Fruit fly (Drosophila melanogaster) whole organism, embryonic: ENCODE data around the gene CG13928.
A peak's percentile ranks its signal among the peaks of the same experiment; 100 is the strongest.

Experiments used
- Asciz ChIP-seq: fragments of 200-800 bp; sonication (Bioruptor generic); optimal IDR thresholded peaks from 2 replicates; lab custom pipeline; 2017; ENCODE audit warnings: missing biosample characterization, mild to moderate bottlenecking, missing genetic modification characterization, missing genetic modification reagents
- Blimp-1 ChIP-seq: fragments of 200-800 bp; sonication (Bioruptor generic); optimal IDR thresholded peaks from 3 replicates; lab custom pipeline; 2018; ENCODE audit warnings: missing biosample characterization, missing genetic modification characterization, mild to moderate bottlenecking, moderate library complexity, missing genetic modification reagents
- CG10462 ChIP-seq: fragments of 200-800 bp; sonication (Bioruptor generic); optimal IDR thresholded peaks from 2 replicates; lab custom pipeline; 2016; ENCODE audit warnings: missing biosample characterization, missing genetic modification characterization
- CG10959 ChIP-seq: fragments of 200-800 bp; sonication (Bioruptor generic); IDR thresholded peaks from 2 replicates; pipeline ENCODE4 v1.3.6; 2022; ENCODE audit warnings: missing biosample characterization, missing genetic modification characterization
- CG11085 ChIP-seq: fragments of 200-800 bp; sonication (Bioruptor generic); IDR thresholded peaks from 2 replicates; pipeline ENCODE4 v1.3.6; 2022; ENCODE audit warnings: missing biosample characterization, missing genetic modification characterization
- CG12104 ChIP-seq: fragments of 200-800 bp; sonication (Bioruptor generic); optimal IDR thresholded peaks from 3 replicates; lab custom pipeline; 2016; ENCODE audit warnings: missing biosample characterization, missing genetic modification characterization
- CG12219 ChIP-seq: fragments of 200-800 bp; sonication (Bioruptor generic); optimal IDR thresholded peaks from 3 replicates; lab custom pipeline; 2018; ENCODE audit warnings: missing biosample characterization, mild to moderate bottlenecking, missing genetic modification characterization
- CG13624 ChIP-seq: fragments of 200-800 bp; sonication (Bioruptor generic); optimal IDR thresholded peaks from 2 replicates; lab custom pipeline; 2016; ENCODE audit warnings: missing biosample characterization, missing genetic modification characterization
- CG15514 ChIP-seq: fragments of 200-800 bp; sonication (Bioruptor generic); optimal IDR thresholded peaks from 3 replicates; lab custom pipeline; 2017; ENCODE audit warnings: missing biosample characterization, missing genetic modification characterization, mild to moderate bottlenecking, moderate library complexity, missing genetic modification reagents
- CG30020 ChIP-seq: fragments of 200-800 bp; optimal IDR thresholded peaks from 2 replicates; lab custom pipeline; 2019; ENCODE audit warnings: missing biosample characterization, mild to moderate bottlenecking, missing genetic modification characterization, moderate library complexity
- CG32767 ChIP-seq: fragments of 200-800 bp; sonication (Bioruptor generic); IDR thresholded peaks from 2 replicates; pipeline ENCODE4 v1.3.6; 2022; ENCODE audit warnings: missing biosample characterization, missing genetic modification characterization
- CG32772 ChIP-seq: fragments of 200-800 bp; sonication (Bioruptor generic); IDR thresholded peaks from 2 replicates; pipeline ENCODE4 v1.3.6; 2022; ENCODE audit warnings: missing biosample characterization, missing genetic modification characterization
- CG3281 ChIP-seq: fragments of 200-800 bp; sonication (Bioruptor generic); optimal IDR thresholded peaks from 3 replicates; lab custom pipeline; 2017; ENCODE audit warnings: missing biosample characterization, mild to moderate bottlenecking, missing genetic modification characterization
- CG4360 ChIP-seq: fragments of 200-800 bp; sonication (Bioruptor generic); IDR thresholded peaks from 2 replicates; pipeline ENCODE4 v1.3.6; 2022; ENCODE audit warnings: missing biosample characterization, missing genetic modification characterization
- CG4424 ChIP-seq: fragments of 200-800 bp; sonication (Bioruptor generic); optimal IDR thresholded peaks from 3 replicates; lab custom pipeline; 2016; ENCODE audit warnings: missing biosample characterization, missing genetic modification characterization
- CG4730 ChIP-seq: fragments of 200-800 bp; sonication (Bioruptor generic); IDR thresholded peaks from 2 replicates; pipeline ENCODE4 v1.3.6; 2022; ENCODE audit warnings: missing biosample characterization, missing genetic modification characterization
- CG5245 ChIP-seq: fragments of 200-800 bp; sonication (Bioruptor generic); optimal IDR thresholded peaks from 3 replicates; lab custom pipeline; 2016; ENCODE audit warnings: missing biosample characterization, missing genetic modification characterization
- CG6654 ChIP-seq: fragments of 200-800 bp; sonication (Bioruptor generic); optimal IDR thresholded peaks from 2 replicates; lab custom pipeline; 2017; ENCODE audit warnings: missing biosample characterization, mild to moderate bottlenecking, missing genetic modification characterization
- CG6765 ChIP-seq: fragments of 200-800 bp; sonication (Bioruptor generic); optimal IDR thresholded peaks from 3 replicates; lab custom pipeline; 2017; ENCODE audit warnings: missing biosample characterization, mild to moderate bottlenecking, missing genetic modification characterization
- CG6854 ChIP-seq: fragments of 200-800 bp; sonication (Bioruptor generic); optimal IDR thresholded peaks from 3 replicates; lab custom pipeline; 2017; ENCODE audit warnings: missing biosample characterization, mild to moderate bottlenecking, missing genetic modification characterization
- CG7271 ChIP-seq: fragments of 200-800 bp; sonication (Bioruptor generic); optimal IDR thresholded peaks from 2 replicates; lab custom pipeline; 2018; ENCODE audit warnings: missing biosample characterization, mild to moderate bottlenecking, missing genetic modification characterization, moderate library complexity
- CG7357 ChIP-seq: fragments of 200-800 bp; sonication (Bioruptor generic); IDR thresholded peaks from 3 replicates; pipeline ENCODE4 v1.3.6; 2022; ENCODE audit warnings: missing biosample characterization, missing genetic modification characterization
- CG7987 ChIP-seq: fragments of 200-800 bp; sonication (Bioruptor generic); optimal IDR thresholded peaks from 2 replicates; lab custom pipeline; 2018; ENCODE audit warnings: missing biosample characterization, mild to moderate bottlenecking, missing genetic modification characterization, moderate library complexity
- CG8281 ChIP-seq: fragments of 200-800 bp; sonication (Bioruptor generic); optimal IDR thresholded peaks from 2 replicates; lab custom pipeline; 2018; ENCODE audit warnings: missing biosample characterization, mild to moderate bottlenecking, missing genetic modification characterization, moderate library complexity
- CG9609 ChIP-seq: fragments of 200-800 bp; sonication (Bioruptor generic); optimal IDR thresholded peaks from 3 replicates; lab custom pipeline; 2016; ENCODE audit warnings: missing biosample characterization, missing genetic modification characterization
- CG9932 ChIP-seq: fragments of 200-800 bp; sonication (Bioruptor generic); IDR thresholded peaks from 2 replicates; pipeline ENCODE4 v1.3.6; 2022; ENCODE audit warnings: missing biosample characterization, missing genetic modification characterization
- ERR ChIP-seq: fragments of 200-800 bp; sonication (Bioruptor generic); optimal IDR thresholded peaks from 2 replicates; lab custom pipeline; 2016; ENCODE audit warnings: missing biosample characterization, missing genetic modification characterization
- Elba2 ChIP-seq: fragments of 200-800 bp; sonication (Bioruptor generic); optimal IDR thresholded peaks from 3 replicates; lab custom pipeline; 2016; ENCODE audit warnings: missing biosample characterization, missing genetic modification characterization
- Hmr ChIP-seq: fragments of 200-800 bp; sonication (Bioruptor generic); optimal IDR thresholded peaks from 3 replicates; lab custom pipeline; 2017; ENCODE audit warnings: mild to moderate bottlenecking, missing biosample characterization, missing genetic modification reagents, missing genetic modification characterization
- Kr ChIP-seq: fragments of 200-800 bp; sonication (Bioruptor generic); optimal IDR thresholded peaks from 2 replicates; lab custom pipeline; 2017; ENCODE audit warnings: missing biosample characterization, mild to moderate bottlenecking, missing genetic modification characterization
- MBD-R2 ChIP-seq: fragments of 200-800 bp; sonication (Bioruptor generic); IDR thresholded peaks from 2 replicates; pipeline ENCODE4 v1.3.6; 2022; ENCODE audit warnings: missing biosample characterization, missing genetic modification characterization
- Side ChIP-seq: fragments of 200-800 bp; sonication (Bioruptor generic); optimal IDR thresholded peaks from 2 replicates; lab custom pipeline; 2016; ENCODE audit warnings: missing biosample characterization, missing genetic modification characterization
- Sox100B ChIP-seq: fragments of 200-800 bp; sonication (Bioruptor generic); optimal IDR thresholded peaks from 3 replicates; lab custom pipeline; 2018; ENCODE audit warnings: missing biosample characterization, mild to moderate bottlenecking, missing genetic modification characterization
- Spps ChIP-seq: fragments of 200-800 bp; sonication (Bioruptor generic); optimal IDR thresholded peaks from 2 replicates; lab custom pipeline; 2018; ENCODE audit warnings: missing biosample characterization, mild to moderate bottlenecking, missing genetic modification characterization
- bigmax ChIP-seq: fragments of 200-800 bp; sonication (Bioruptor generic); optimal IDR thresholded peaks from 2 replicates; lab custom pipeline; 2018; ENCODE audit warnings: missing biosample characterization, mild to moderate bottlenecking, missing genetic modification characterization
- cg ChIP-seq: fragments of 200-800 bp; sonication (Bioruptor generic); optimal IDR thresholded peaks from 3 replicates; lab custom pipeline; 2019; ENCODE audit warnings: missing biosample characterization, mild to moderate bottlenecking, missing genetic modification characterization, moderate library complexity
- corto ChIP-seq: fragments of 200-800 bp; sonication (Bioruptor generic); optimal IDR thresholded peaks from 2 replicates; lab custom pipeline; 2016; ENCODE audit warnings: missing biosample characterization, mild to moderate bottlenecking, missing genetic modification characterization, moderate library complexity
- cwo ChIP-seq: fragments of 200-800 bp; sonication (Bioruptor generic); optimal IDR thresholded peaks from 3 replicates; lab custom pipeline; 2017; ENCODE audit warnings: missing biosample characterization, missing genetic modification characterization, mild to moderate bottlenecking, moderate library complexity, missing genetic modification reagents
- gce ChIP-seq: fragments of 200-800 bp; sonication (Bioruptor generic); IDR thresholded peaks from 3 replicates; pipeline ENCODE4 v1.3.6; 2022; ENCODE audit warnings: missing biosample characterization, missing genetic modification characterization
- insv ChIP-seq, 2 experiments: fragments of 200-800 bp; sonication (Bioruptor generic); optimal IDR thresholded peaks; 3 replicates each; lab custom pipeline; 2016 to 2018; ENCODE audit warnings: missing biosample characterization in 2 of 2, missing genetic modification characterization in 2 of 2
- lov ChIP-seq, 2 experiments: fragments of 200-800 bp in 1 of 2; fragments of >200 bp in 1 of 2; sonication (Bioruptor generic) in 1 of 2; IDR thresholded peaks in 1 of 2; optimal IDR thresholded peaks in 1 of 2; 2 replicates in 1 of 2; 3 replicates in 1 of 2; pipeline versions ENCODE4 v1.3.6 to Lab custom; 2017 to 2022; ENCODE audit warnings: missing biosample characterization in 1 of 2, missing genetic modification characterization in 1 of 2
- luna ChIP-seq: fragments of 200-800 bp; sonication (Bioruptor generic); optimal IDR thresholded peaks from 2 replicates; lab custom pipeline; 2016; ENCODE audit warnings: missing biosample characterization, missing genetic modification characterization
- pita ChIP-seq: fragments of 200-800 bp; sonication (Bioruptor generic); optimal IDR thresholded peaks from 2 replicates; lab custom pipeline; 2017; ENCODE audit warnings: missing biosample characterization, mild to moderate bottlenecking, missing genetic modification characterization
- prd ChIP-seq, 3 experiments: fragments of >200 bp in 2 of 3; fragments of 200-800 bp in 1 of 3; sonication (Bioruptor generic) in 1 of 3; optimal IDR thresholded peaks in 2 of 3; IDR thresholded peaks in 1 of 3; 2 replicates in 2 of 3; 3 replicates in 1 of 3; pipeline versions ENCODE4 v1.3.6 to Lab custom; 2017 to 2022; ENCODE audit warnings: missing biosample characterization in 1 of 3, missing genetic modification characterization in 1 of 3
- psq ChIP-seq: fragments of 200-800 bp; sonication (Bioruptor generic); optimal IDR thresholded peaks from 2 replicates; lab custom pipeline; 2017; ENCODE audit warnings: missing biosample characterization, missing genetic modification characterization
- scrt ChIP-seq: fragments of 200-800 bp; sonication (Bioruptor generic); optimal IDR thresholded peaks from 2 replicates; lab custom pipeline; 2018; ENCODE audit warnings: missing biosample characterization, mild to moderate bottlenecking, missing genetic modification characterization, moderate library complexity
- tgo ChIP-seq: fragments of 200-800 bp; sonication (Bioruptor generic); IDR thresholded peaks from 3 replicates; pipeline ENCODE4 v1.3.6; 2022; ENCODE audit warnings: missing biosample characterization, missing genetic modification characterization
- zfh1 ChIP-seq: fragments of 200-800 bp; sonication (Bioruptor generic); IDR thresholded peaks from 3 replicates; pipeline ENCODE4 v1.3.6; 2022; ENCODE audit warnings: missing biosample characterization, missing genetic modification characterization

CG13928 gene

dm6 chr3L:1586266-1587054, 41.7 kb downstream of the CG13928 start (continued):
- TF ChIP-seq CG8281 (tag; lab: Kevin White, UChicago) (no peak), CG10959 (GFP tag; lab: Robert Waterston, UW) (no peak), psq (GFP tag; lab: Kevin White, UChicago) (no peak), Elba2 (no peak), CG12219 (GFP tag; lab: Kevin White, UChicago) (no peak), CG9609 (GFP tag; lab: Kevin White, UChicago) (no peak), Hmr (GFP tag; lab: Kevin White, UChicago) (peak; percentile 24), CG4730 (GFP tag; lab: Robert Waterston, UW) (no peak), CG10462 (GFP tag; lab: Kevin White, UChicago) (no peak), corto (GFP tag; lab: Kevin White, UChicago) (peak; percentile 10), CG7987 (GFP tag; lab: Kevin White, UChicago) (peak; percentile 56), Sox100B (no peak), zfh1 (GFP tag; lab: Robert Waterston, UW) (no peak), CG12104 (no peak), Blimp-1 (GFP tag; lab: Kevin White, UChicago) (peak; percentile 15), CG30020 (tag; lab: Kevin White, UChicago) (no peak), MBD-R2 (GFP tag; lab: Robert Waterston, UW) (no peak), CG13624 (peak; percentile 68), tgo (no peak), CG32772 (no peak), Spps (tag; lab: Kevin White, UChicago) (peak; percentile 9), CG11085 (GFP tag; lab: Robert Waterston, UW) (no peak), CG6765 (GFP tag; lab: Kevin White, UChicago) (peak; percentile 60), luna (GFP tag; lab: Kevin White, UChicago) (no peak), prd (optimal IDR thresholded peaks at IDR 0.05; lab: Kevin White, UChicago) (no peak), prd (GFP tag; IDR thresholded peaks at IDR 0.05; lab: Robert Waterston, UW) (no peak), CG5245 (GFP tag; lab: Kevin White, UChicago) (peak; percentile 7), CG9932 (GFP tag; lab: Robert Waterston, UW) (no peak), lov (optimal IDR thresholded peaks at IDR 0.05; lab: Kevin White, UChicago) (no peak), lov (GFP tag; IDR thresholded peaks at IDR 0.05; lab: Robert Waterston, UW) (0 out of 3 replicates have a peak, but pooled peaks have one; percentile 54), CG4424 (GFP tag; lab: Kevin White, UChicago) (no peak), CG15514 (GFP tag; lab: Kevin White, UChicago) (peak; percentile 24), bigmax (no peak), Side (peak; percentile 9), Asciz (no peak), cg (GFP tag; lab: Kevin White, UChicago) (peak; percentile 39), insv (GFP tag; optimal IDR thresholded peaks at IDR 0.05; lab: Kevin White, UChicago) (no peak), cwo (GFP tag; lab: Kevin White, UChicago) (peak; percentile 27), CG6654 (GFP tag; lab: Kevin White, UChicago) (no peak), ERR (GFP tag; lab: Kevin White, UChicago) (no peak), CG7357 (no peak), scrt (GFP tag; lab: Kevin White, UChicago) (peak; percentile 4), CG6854 (GFP tag; lab: Kevin White, UChicago) (peak; percentile 50), CG7271 (tag; lab: Kevin White, UChicago) (no peak), CG32767 (no peak), gce (GFP tag; lab: Robert Waterston, UW) (peak; percentile 46; the same call in 1 of the 3 replicates), pita (GFP tag; lab: Kevin White, UChicago) (no peak), CG3281 (GFP tag; lab: Kevin White, UChicago) (peak; percentile 4), Kr (GFP tag; lab: Kevin White, UChicago) (no peak), CG4360 (peak; percentile 47; the same call in 1 of the 2 replicates)
